Worm (Caenorhabditis elegans) whole organism, dauer: ENCODE measurements around the gene M03B6.1.

Experiments
- unc-62 ChIP-seq: sonication (generic microtip); optimal IDR thresholded peaks from 2 replicates; lab custom pipeline; 2017; ENCODE audit warnings: missing biosample characterization, missing genetic modification reagents, missing genetic modification characterization

Gene M03B6.1

ce11 chrX:13858693-13859092, 17.3 kb downstream of the M03B6.1 start, which contains the start of gene M03B6.4:
TSS of gene M03B6.4 (plus strand) at chrX:13858841.
- TF ChIP-seq unc-62 (GFP tag; lab: Kevin White, UChicago) = no peak

ce11 chrX:13864191-13864590, 22.8 kb downstream of the M03B6.1 start, which contains the start of gene M03B6.3:
TSS of gene M03B6.3 (minus strand) at chrX:13864292.
- no peak for TF ChIP-seq unc-62 (GFP tag; lab: Kevin White, UChicago)

- TF ChIP-seq unc-62 (GFP tag; lab: Kevin White, UChicago) = no peak
Measured at ce11 chrX:13871110-13871509, 29.7 kb downstream of the M03B6.1 start.

- TF ChIP-seq unc-62 (GFP tag; lab: Kevin White, UChicago) = no peak
Measured at ce11 chrX:13873324-13873933, 32.0 kb downstream of the M03B6.1 start.

- TF ChIP-seq unc-62 (GFP tag; lab: Kevin White, UChicago) = no peak
Measured at ce11 chrX:13875913-13876312, 34.5 kb downstream of the M03B6.1 start.

ce11 chrX:13876860-13877259, 35.5 kb downstream of the M03B6.1 start:
- TF ChIP-seq unc-62 (GFP tag; lab: Kevin White, UChicago) = no peak

- no peak for TF ChIP-seq unc-62 (GFP tag; lab: Kevin White, UChicago)
Measured at ce11 chrX:13878082-13878481, 36.7 kb downstream of the M03B6.1 start.

ce11 chrX:13881760-13882369, 40.5 kb downstream of the M03B6.1 start:
- TF ChIP-seq unc-62 (GFP tag; lab: Kevin White, UChicago) = no peak

- TF ChIP-seq unc-62 (GFP tag; lab: Kevin White, UChicago) = no peak
Measured at ce11 chrX:13882639-13883038, 41.2 kb downstream of the M03B6.1 start, which contains the start of gene hlb-1. TSS of gene hlb-1 (minus strand) at chrX:13882739.

ce11 chrX:13884157-13884556, 42.7 kb downstream of the M03B6.1 start:
- TF ChIP-seq unc-62 (GFP tag; lab: Kevin White, UChicago) = no peak

- TF ChIP-seq unc-62 (GFP tag; lab: Kevin White, UChicago) = no peak
Measured at ce11 chrX:13885131-13885530, 43.7 kb downstream of the M03B6.1 start.

ce11 chrX:13886195-13886594, 44.8 kb downstream of the M03B6.1 start:
- no peak for TF ChIP-seq unc-62 (GFP tag; lab: Kevin White, UChicago)
